Fruit fly (Drosophila melanogaster): ENCODE results near the gene COX7A.

COX7A gene

DNA sequence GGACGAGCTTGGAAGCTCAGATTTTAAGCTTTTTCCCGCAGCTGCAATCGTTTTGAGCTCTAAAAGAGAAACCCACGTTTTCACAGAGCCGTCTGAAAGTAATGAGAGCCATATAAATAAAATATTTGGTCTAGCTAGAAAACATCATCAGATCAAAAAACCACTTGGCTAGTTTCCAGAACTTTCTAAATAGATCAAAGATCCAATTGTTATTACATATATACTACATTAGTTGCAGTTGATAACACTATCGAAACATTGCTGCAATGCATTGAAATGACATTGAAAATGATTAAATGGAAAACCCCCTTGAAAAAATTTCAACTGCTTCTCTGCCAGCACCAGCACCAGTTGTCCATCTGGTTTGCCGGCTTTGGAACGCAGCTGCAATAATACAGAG is 14.1 kb upstream of the COX7A start (continued):
- TF ChIP-seq Oaz (GFP tag; IDR thresholded peaks at IDR 0.05) (0 out of 2 replicates have a peak, but pooled peaks have one; percentile 4), esg (GFP tag; conservative IDR thresholded peaks at IDR 0.05) (peak; percentile 57), Med (GFP tag) (peak; percentile 78), dmrt99B (tag; optimal IDR thresholded peaks at IDR 0.05) (peak; percentile 73), H2.0 (GFP tag; IDR thresholded peaks at IDR 0.05) (0 out of 2 replicates have a peak, but pooled peaks have one; percentile 12), da (GFP tag; optimal IDR thresholded peaks at IDR 0.05) (peak; percentile 9), CG14050 (GFP tag; IDR thresholded peaks at IDR 0.05) (peak; percentile 61; the same call in 1 of the 3 replicates), HLH3B (GFP tag; IDR thresholded peaks at IDR 0.05) (peak; percentile 52; the same call in 1 of the 2 replicates), E2f1 (GFP tag; IDR thresholded peaks at IDR 0.05) (no peak), Drgx (GFP tag; IDR thresholded peaks at IDR 0.05) (peak; percentile 95), CG1603 (tag; optimal IDR thresholded peaks at IDR 0.05) (peak; percentile 38), pum (GFP tag; optimal IDR thresholded peaks at IDR 0.05) (no peak), Ada2b (GFP tag; IDR thresholded peaks at IDR 0.05) (peak; percentile 40; the same call in 1 of the 2 replicates), zfh1 (GFP tag; IDR thresholded peaks at IDR 0.05) (peak; percentile 31; the same call in 2 of the 3 replicates), hbn (GFP tag; IDR thresholded peaks at IDR 0.05; ENCODE audit: partially characterized antibody) (no peak), jing (GFP tag; optimal IDR thresholded peaks at IDR 0.05) (peak; percentile 36), Ptx1 (GFP tag; IDR thresholded peaks at IDR 0.05) (peak; percentile 64), CG15269 (tag; optimal IDR thresholded peaks at IDR 0.05) (peak; percentile 20), lmd (GFP tag; IDR thresholded peaks at IDR 0.05) (peak; percentile 36; the same call in 1 of the 2 replicates), Optix (GFP tag; IDR thresholded peaks at IDR 0.05) (no peak), h (optimal IDR thresholded peaks at IDR 0.05) (no peak), dysf (GFP tag; IDR thresholded peaks at IDR 0.05) (peak; percentile 11; the same call in 2 of the 3 replicates), phol (tag; optimal IDR thresholded peaks at IDR 0.05) (peak; percentile 38), Ssrp (tag; optimal IDR thresholded peaks at IDR 0.05) (peak; percentile 49), ATbp (GFP tag; optimal IDR thresholded peaks at IDR 0.05) (peak; percentile 5), CG17829 (tag; optimal IDR thresholded peaks at IDR 0.05) (peak; percentile 2), aop (GFP tag; IDR thresholded peaks at IDR 0.05) (no peak), Abd-B (GFP tag; optimal IDR thresholded peaks at IDR 0.05) (peak; percentile 27), CG17359 (tag; optimal IDR thresholded peaks at IDR 0.05) (peak; percentile 43)

DNA sequence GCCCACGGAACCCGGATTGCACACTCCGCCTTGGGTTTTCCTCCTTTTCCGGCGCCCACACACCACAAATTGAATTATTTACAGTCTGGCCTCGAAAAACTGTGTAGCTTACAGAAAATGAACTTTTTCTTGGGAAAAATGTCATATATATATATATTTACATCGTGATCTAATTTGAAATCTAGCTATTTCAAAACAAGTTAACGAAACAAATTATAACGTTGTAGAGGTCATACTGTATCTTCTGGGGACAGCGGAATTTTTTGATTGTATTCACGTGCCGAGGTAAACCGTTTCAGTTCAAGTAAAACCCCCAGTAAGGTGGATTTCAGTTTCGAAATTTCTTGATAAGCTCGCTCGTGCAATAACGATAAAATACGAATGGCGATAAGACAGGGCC is 13.6 kb upstream of the COX7A start:
- no peak for TF ChIP-seq nom (GFP tag; optimal IDR thresholded peaks at IDR 0.05)
- no peak for TF ChIP-seq CG2129 (GFP tag; IDR thresholded peaks at IDR 0.05; ENCODE audit: partially characterized antibody)
- no peak for TF ChIP-seq luna (GFP tag; optimal IDR thresholded peaks at IDR 0.05)
- no peak for TF ChIP-seq CG10565 (GFP tag; optimal IDR thresholded peaks at IDR 0.05)
- no peak for TF ChIP-seq CG17361 (GFP tag; IDR thresholded peaks at IDR 0.05)
- TF ChIP-seq CG4404 (GFP tag; IDR thresholded peaks at IDR 0.05): no peak
- peak in 1 of 2 experiments; percentile 74 for TF ChIP-seq Eip74EF (GFP tag; optimal IDR thresholded peaks at IDR 0.05)
- TF ChIP-seq kni (GFP tag; optimal IDR thresholded peaks at IDR 0.05): no peak
- no peak for TF ChIP-seq CG13894 (tag; optimal IDR thresholded peaks at IDR 0.05)
- peak; percentile 63; the same call in 2 of the 3 replicates for TF ChIP-seq ase (GFP tag; IDR thresholded peaks at IDR 0.05)
- no peak for TF ChIP-seq pum (GFP tag; optimal IDR thresholded peaks at IDR 0.05)
- TF ChIP-seq Sox102F (GFP tag; optimal IDR thresholded peaks at IDR 0.05): peak; percentile 78
- TF ChIP-seq Asciz (GFP tag; optimal IDR thresholded peaks at IDR 0.05): no peak
- TF ChIP-seq CG12659 (GFP tag; optimal IDR thresholded peaks at IDR 0.05): peak; percentile 23
- TF ChIP-seq B-H1 (GFP tag; IDR thresholded peaks at IDR 0.05): peak; percentile 31; the same call in 2 of the 3 replicates
- TF ChIP-seq Tbp (GFP tag; optimal IDR thresholded peaks at IDR 0.05): no peak
- TF ChIP-seq trem (tag; optimal IDR thresholded peaks at IDR 0.05): no peak
- TF ChIP-seq Atf-2 (GFP tag; optimal IDR thresholded peaks at IDR 0.05): no peak
- TF ChIP-seq sima (GFP tag; optimal IDR thresholded peaks at IDR 0.05): no peak
- TF ChIP-seq Fer3 (tag; optimal IDR thresholded peaks at IDR 0.05): peak; percentile 66
- no peak for TF ChIP-seq CG3726 (GFP tag; IDR thresholded peaks at IDR 0.05)
- no peak for TF ChIP-seq CG7556 (GFP tag; optimal IDR thresholded peaks at IDR 0.05)
- peak; percentile 82 for TF ChIP-seq slbo (GFP tag; IDR thresholded peaks at IDR 0.05)
- no peak for TF ChIP-seq Bgb (GFP tag; IDR thresholded peaks at IDR 0.05; ENCODE audit: partially characterized antibody)
